Worm (Caenorhabditis elegans) whole organism, young adult: ENCODE results near the gene Y54G2A.16.

Experiments used
- B0035.1 ChIP-seq: sonication (generic microtip); optimal IDR thresholded peaks from 2 replicates; lab custom pipeline; 2016; ENCODE audit warnings: missing genetic modification characterization, mild to moderate bottlenecking, missing compliant biosample characterization, missing genotype, missing genetic modification reagents
- D2030.7 ChIP-seq: fragments of 200-800 bp; sonication (Bioruptor generic); IDR thresholded peaks from 2 replicates; pipeline ENCODE4 v1.3.6; 2022; ENCODE audit warnings: missing genetic modification reagents, missing genetic modification characterization, missing compliant biosample characterization
- F37B4.10 ChIP-seq: fragments of 200-800 bp; sonication (Bioruptor generic); IDR thresholded peaks from 2 replicates; pipeline ENCODE4 v1.3.6; 2022; ENCODE audit warnings: missing genetic modification characterization, missing compliant biosample characterization
- F39B2.1 ChIP-seq: fragments of 200-800 bp; sonication (Bioruptor generic); IDR thresholded peaks from 2 replicates; pipeline ENCODE4 v1.3.6; 2022; ENCODE audit warnings: missing genetic modification reagents, missing genetic modification characterization, missing compliant biosample characterization
- F49E8.2 ChIP-seq: sonication (generic microtip); optimal IDR thresholded peaks from 3 replicates; lab custom pipeline; 2017; ENCODE audit warnings: missing genetic modification characterization, mild to moderate bottlenecking, missing compliant biosample characterization, antibody characterized with exemption, moderate library complexity; ENCODE audit not compliant: insufficient read depth
- T07F8.4 ChIP-seq: sonication (generic microtip); optimal IDR thresholded peaks from 2 replicates; lab custom pipeline; 2016; ENCODE audit warnings: mild to moderate bottlenecking, missing genetic modification characterization, moderate library complexity, missing compliant biosample characterization
- Y53F4B.3 ChIP-seq: fragments of 200-800 bp; sonication (Bioruptor generic); IDR thresholded peaks from 2 replicates; pipeline ENCODE4 v1.3.6; 2022; ENCODE audit warnings: missing genetic modification reagents, missing genetic modification characterization, missing compliant biosample characterization
- Y56A3A.18 ChIP-seq: fragments of 200-800 bp; sonication (Bioruptor generic); IDR thresholded peaks from 2 replicates; pipeline ENCODE4 v1.3.6; 2022; ENCODE audit warnings: missing genetic modification reagents, missing genetic modification characterization, missing compliant biosample characterization
- aptf-3 ChIP-seq: fragments of 200-800 bp; sonication (Bioruptor generic); IDR thresholded peaks from 2 replicates; pipeline ENCODE4 v1.3.6; 2022; ENCODE audit warnings: missing genetic modification characterization, missing compliant biosample characterization
- attf-3 ChIP-seq: fragments of 200-800 bp; sonication (Bioruptor generic); conservative IDR thresholded peaks from 2 replicates; pipeline ENCODE4 v1.3.6; 2022; ENCODE audit warnings: missing genetic modification reagents, missing genetic modification characterization, missing compliant biosample characterization
- bed-2 ChIP-seq: fragments of 200-800 bp; sonication (Bioruptor generic); IDR thresholded peaks from 2 replicates; pipeline ENCODE4 v1.3.6; 2022; ENCODE audit warnings: missing genetic modification reagents, missing genetic modification characterization, missing compliant biosample characterization
- cebp-1 ChIP-seq, 2 experiments: fragments of 200-800 bp in 1 of 2; sonication (Bioruptor generic) in 1 of 2; sonication (generic microtip) in 1 of 2; IDR thresholded peaks in 1 of 2; optimal IDR thresholded peaks in 1 of 2; 2 replicates each; pipeline versions ENCODE4 v1.3.6 to Lab custom; 2017 to 2022; ENCODE audit warnings: missing compliant biosample characterization in 2 of 2, missing genetic modification characterization in 2 of 2, mild to moderate bottlenecking in 1 of 2, missing genetic modification reagents in 1 of 2, moderate library complexity in 1 of 2
- ceh-27 ChIP-seq: fragments of 200-800 bp; sonication (Bioruptor generic); optimal IDR thresholded peaks from 2 replicates; lab custom pipeline; 2018; ENCODE audit warnings: mild to moderate bottlenecking, missing genetic modification characterization, moderate library complexity, missing compliant biosample characterization
- dox-1 ChIP-seq: fragments of 200-800 bp; sonication (Bioruptor generic); IDR thresholded peaks from 2 replicates; pipeline ENCODE4 v1.3.6; 2022; ENCODE audit warnings: missing genetic modification reagents, missing genetic modification characterization, missing compliant biosample characterization
- dpl-1 ChIP-seq: fragments of 150-350 bp; optimal IDR thresholded peaks from 2 replicates; lab custom pipeline; 2014; ENCODE audit warnings: missing biosample characterization, missing genetic modification reagents, missing genetic modification characterization
- egrh-3 ChIP-seq: fragments of 200-800 bp; sonication (Bioruptor generic); IDR thresholded peaks from 2 replicates; pipeline ENCODE4 v1.3.6; 2022; ENCODE audit warnings: missing genetic modification reagents, missing genetic modification characterization, missing compliant biosample characterization
- ekl-4 ChIP-seq: fragments of 200-800 bp; sonication (Bioruptor generic); IDR thresholded peaks from 2 replicates; pipeline ENCODE4 v1.3.6; 2022; ENCODE audit warnings: missing genetic modification reagents, missing genetic modification characterization, missing compliant biosample characterization
- hlh-26 ChIP-seq: fragments of 200-800 bp; sonication (Bioruptor generic); conservative IDR thresholded peaks from 2 replicates; pipeline ENCODE4 v1.3.6; 2022; ENCODE audit warnings: missing genetic modification reagents, missing genetic modification characterization, missing compliant biosample characterization
- hmg-20 ChIP-seq: fragments of 200-800 bp; sonication (Bioruptor generic); IDR thresholded peaks from 2 replicates; pipeline ENCODE4 v1.3.6; 2022; ENCODE audit warnings: missing genetic modification reagents, missing genetic modification characterization, missing compliant biosample characterization
- hrde-1 ChIP-seq: sonication (generic microtip); optimal IDR thresholded peaks from 2 replicates; lab custom pipeline; 2016; ENCODE audit warnings: missing genetic modification characterization, mild to moderate bottlenecking, missing compliant biosample characterization, moderate library complexity, missing genotype, missing genetic modification reagents, borderline replicate concordance
- hsf-1 ChIP-seq: fragments of 200-800 bp; sonication (Bioruptor generic); IDR thresholded peaks from 2 replicates; pipeline ENCODE4 v1.3.6; 2022; ENCODE audit warnings: missing genetic modification reagents, missing genetic modification characterization, missing compliant biosample characterization
- let-607 ChIP-seq, 2 experiments: fragments of 200-800 bp in 1 of 2; sonication (Bioruptor generic) in 1 of 2; sonication (generic microtip) in 1 of 2; optimal IDR thresholded peaks; 2 replicates each; lab custom pipeline; 2016 to 2018; ENCODE audit warnings: mild to moderate bottlenecking in 2 of 2, missing compliant biosample characterization in 2 of 2, missing genetic modification characterization in 2 of 2, moderate library complexity in 2 of 2, missing genotype in 1 of 2
- lin-26 ChIP-seq: fragments of 200-800 bp; sonication (Bioruptor generic); IDR thresholded peaks from 2 replicates; pipeline ENCODE4 v1.3.6; 2022; ENCODE audit warnings: missing genetic modification reagents, missing genetic modification characterization, missing compliant biosample characterization
- lin-35 ChIP-seq, 3 experiments: fragments of 150-350 bp in 2 of 3; sonication (generic microtip) in 1 of 3; optimal IDR thresholded peaks; 2 replicates each; lab custom pipeline; 2014 to 2018; ENCODE audit warnings: missing biosample characterization in 3 of 3, missing genetic modification characterization in 3 of 3, missing genetic modification reagents in 3 of 3
- lsl-1 ChIP-seq: fragments of 200-800 bp; sonication (Bioruptor generic); optimal IDR thresholded peaks from 2 replicates; lab custom pipeline; 2018; ENCODE audit warnings: mild to moderate bottlenecking, missing genetic modification characterization, moderate library complexity, missing compliant biosample characterization
- lsy-27 ChIP-seq: sonication (generic microtip); optimal IDR thresholded peaks from 2 replicates; lab custom pipeline; 2017; ENCODE audit warnings: missing genetic modification characterization, mild to moderate bottlenecking, missing compliant biosample characterization, antibody characterized with exemption, missing genotype, borderline replicate concordance; ENCODE audit not compliant: insufficient read depth
- madf-3 ChIP-seq: fragments of 200-800 bp; sonication (Bioruptor generic); IDR thresholded peaks from 2 replicates; pipeline ENCODE4 v1.3.6; 2022; ENCODE audit warnings: missing genetic modification reagents, missing genetic modification characterization, missing compliant biosample characterization
- mcd-1 ChIP-seq: fragments of 200-800 bp; sonication (Bioruptor generic); IDR thresholded peaks from 2 replicates; pipeline ENCODE4 v1.3.6; 2022; ENCODE audit warnings: missing genetic modification reagents, missing genetic modification characterization, missing compliant biosample characterization
- mel-28 ChIP-seq: sonication (generic microtip); optimal IDR thresholded peaks from 2 replicates; lab custom pipeline; 2016; ENCODE audit warnings: borderline replicate concordance, mild to moderate bottlenecking, missing genetic modification characterization, missing compliant biosample characterization
- mxl-1 ChIP-seq: sonication (generic microtip); optimal IDR thresholded peaks from 2 replicates; lab custom pipeline; 2016; ENCODE audit warnings: missing genetic modification characterization, missing compliant biosample characterization
- nfya-1 ChIP-seq: sonication (generic microtip); optimal IDR thresholded peaks from 2 replicates; lab custom pipeline; 2017; ENCODE audit warnings: antibody characterized with exemption, missing compliant biosample characterization, missing genetic modification characterization, borderline replicate concordance; ENCODE audit not compliant: insufficient read depth
- nhr-179 ChIP-seq: sonication (generic microtip); optimal IDR thresholded peaks from 2 replicates; lab custom pipeline; 2016; ENCODE audit warnings: mild to moderate bottlenecking, missing genetic modification characterization, missing compliant biosample characterization
- nhr-90 ChIP-seq: sonication (generic microtip); optimal IDR thresholded peaks from 2 replicates; lab custom pipeline; 2016; ENCODE audit warnings: missing genotype, mild to moderate bottlenecking, missing genetic modification characterization, missing compliant biosample characterization
- rcor-1 ChIP-seq: fragments of 200-800 bp; sonication (Bioruptor generic); IDR thresholded peaks from 2 replicates; pipeline ENCODE4 v1.3.6; 2022; ENCODE audit warnings: missing genetic modification reagents, missing genetic modification characterization, missing compliant biosample characterization
- rpc-1 ChIP-seq, 2 experiments: fragments of 150-350 bp in 1 of 2; sonication (generic microtip) in 1 of 2; optimal IDR thresholded peaks; 2 replicates each; lab custom pipeline; 2014 to 2018; ENCODE audit warnings: missing biosample characterization in 1 of 2, missing genetic modification characterization in 1 of 2, missing genetic modification reagents in 1 of 2, missing genotype in 1 of 2
- snpc-1.1 ChIP-seq: sonication (generic microtip); optimal IDR thresholded peaks from 2 replicates; lab custom pipeline; 2017; ENCODE audit warnings: missing genetic modification characterization, mild to moderate bottlenecking, missing compliant biosample characterization, antibody characterized with exemption, moderate library complexity, missing genotype, missing genetic modification reagents; ENCODE audit not compliant: insufficient read depth
- snpc-1.3 ChIP-seq: sonication (generic microtip); optimal IDR thresholded peaks from 2 replicates; lab custom pipeline; 2017; ENCODE audit warnings: missing genetic modification characterization, mild to moderate bottlenecking, missing compliant biosample characterization, antibody characterized with exemption, moderate library complexity, missing genotype, missing genetic modification reagents; ENCODE audit not compliant: insufficient read depth
- snpc-4 ChIP-seq, 5 experiments: fragments of 150-350 bp in 1 of 5; sonication (generic microtip) in 4 of 5; optimal IDR thresholded peaks; 2 replicates each; lab custom pipeline; 2014 to 2018; ENCODE audit warnings: missing genetic modification characterization in 5 of 5, missing biosample characterization in 3 of 5, antibody characterized with exemption in 2 of 5, mild to moderate bottlenecking in 2 of 5, missing compliant biosample characterization in 2 of 5, missing genotype in 2 of 5, moderate library complexity in 2 of 5, missing genetic modification reagents in 1 of 5
- zfh-2 ChIP-seq: fragments of 200-800 bp; sonication (Bioruptor generic); conservative IDR thresholded peaks from 2 replicates; pipeline ENCODE4 v1.3.6; 2022; ENCODE audit warnings: missing genetic modification reagents, missing genetic modification characterization, missing compliant biosample characterization
- zim-3 ChIP-seq: sonication (generic microtip); optimal IDR thresholded peaks from 2 replicates; lab custom pipeline; 2017; ENCODE audit warnings: mild to moderate bottlenecking, missing genetic modification characterization, moderate library complexity, missing compliant biosample characterization
- ztf-25 ChIP-seq: fragments of 200-800 bp; sonication (Bioruptor generic); IDR thresholded peaks from 2 replicates; pipeline ENCODE4 v1.3.6; 2022; ENCODE audit warnings: missing genetic modification reagents, missing genetic modification characterization, missing compliant biosample characterization
- ztf-28 ChIP-seq: fragments of 200-800 bp; sonication (Bioruptor generic); IDR thresholded peaks from 2 replicates; pipeline ENCODE4 v1.3.6; 2022; ENCODE audit warnings: missing genetic modification reagents, missing genetic modification characterization, missing compliant biosample characterization

Y54G2A.16 gene

ce11 chrIV:2888496-2889101 is 24.0 kb upstream of the Y54G2A.16 start:
- no peak for TF ChIP-seq F49E8.2
- TF ChIP-seq hmg-20: no peak
- peak; percentile 90 for TF ChIP-seq zfh-2 (GFP tag; lab: Robert Waterston, UW)
- TF ChIP-seq dox-1: no peak
- TF ChIP-seq lin-26: no peak
- TF ChIP-seq mxl-1 (tag; lab: Kevin White, UChicago): no peak
- no peak for TF ChIP-seq bed-2 (GFP tag; lab: Robert Waterston, UW)
- no peak for TF ChIP-seq rcor-1 (GFP tag; lab: Robert Waterston, UW)
- no peak for TF ChIP-seq hrde-1
- no peak for TF ChIP-seq Y53F4B.3
- TF ChIP-seq ztf-25: no peak
- no peak for TF ChIP-seq ceh-27
- no peak for TF ChIP-seq ztf-28 (GFP tag; lab: Robert Waterston, UW)
- TF ChIP-seq snpc-1.3: no peak
- TF ChIP-seq mcd-1 (GFP tag; lab: Robert Waterston, UW): 0 out of 2 replicates have a peak, but pooled peaks have one; percentile 25
- TF ChIP-seq zim-3 (tag; lab: Kevin White, UChicago): peak; percentile 29
- TF ChIP-seq rpc-1 (optimal IDR thresholded peaks at IDR 0.05; lab: Kevin White, UChicago): no peak
- TF ChIP-seq rpc-1 (tag; optimal IDR thresholded peaks at IDR 0.05; lab: Kevin White, UChicago): no peak
- peak; percentile 78; the same call in 1 of the 2 replicates for TF ChIP-seq egrh-3
- TF ChIP-seq hlh-26 (GFP tag; lab: Robert Waterston, UW): no peak

DNA sequence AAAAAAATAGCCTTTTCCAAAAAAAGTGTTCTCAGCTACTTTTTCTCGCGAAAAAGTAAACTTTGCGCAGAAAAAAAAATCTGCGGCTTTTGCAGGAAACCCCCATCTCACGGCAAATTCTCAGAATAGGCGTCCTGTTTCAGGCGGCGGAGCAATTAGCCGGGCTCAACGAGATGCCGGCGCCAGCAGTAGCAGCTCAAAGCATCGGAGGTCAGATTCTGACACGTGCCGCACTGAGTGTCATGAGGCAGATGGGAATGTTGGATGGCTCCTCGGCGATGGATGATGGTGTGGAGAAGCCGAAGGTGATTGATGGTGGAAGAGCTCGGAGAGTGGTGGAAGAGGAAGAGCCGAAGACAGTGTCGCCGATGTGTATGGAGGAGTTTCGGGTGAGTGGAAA is 22.6 kb upstream of the Y54G2A.16 start:
- TF ChIP-seq hsf-1 (GFP tag; lab: Robert Waterston, UW): peak; percentile 15; the same call in 1 of the 2 replicates
- TF ChIP-seq F37B4.10: 0 out of 2 replicates have a peak, but pooled peaks have one; percentile 11
- no peak for TF ChIP-seq snpc-1.1 (tag; lab: Kevin White, UChicago)
- TF ChIP-seq cebp-1 (GFP tag; IDR thresholded peaks at IDR 0.05; lab: Robert Waterston, UW): no peak
- no peak for TF ChIP-seq cebp-1 (tag; optimal IDR thresholded peaks at IDR 0.05; lab: Kevin White, UChicago)
- TF ChIP-seq zfh-2 (GFP tag; lab: Robert Waterston, UW): peak; percentile 77
- no peak for TF ChIP-seq B0035.1 (tag; lab: Kevin White, UChicago)
- TF ChIP-seq aptf-3 (GFP tag; lab: Robert Waterston, UW): no peak
- TF ChIP-seq F39B2.1 (GFP tag; lab: Robert Waterston, UW): no peak
- no peak for TF ChIP-seq lsl-1 (GFP tag; lab: Kevin White, UChicago)
- TF ChIP-seq let-607 (tag; optimal IDR thresholded peaks at IDR 0.05; lab: Kevin White, UChicago): no peak
- no peak for TF ChIP-seq nhr-179
- TF ChIP-seq dpl-1 (GFP tag; lab: Kevin White, UChicago): no peak
- no peak for TF ChIP-seq madf-3 (GFP tag; lab: Robert Waterston, UW)
- no peak for TF ChIP-seq nfya-1 (tag; lab: Kevin White, UChicago)
- no peak for TF ChIP-seq Y56A3A.18
- no peak for TF ChIP-seq snpc-4 (GFP tag; optimal IDR thresholded peaks at IDR 0.05; lab: Kevin White, UChicago)
- no peak for TF ChIP-seq snpc-4 (tag; optimal IDR thresholded peaks at IDR 0.05; lab: Kevin White, UChicago)
- TF ChIP-seq mel-28 (tag; lab: Kevin White, UChicago): no peak
- peak; percentile 22; the same call in 1 of the 2 replicates for TF ChIP-seq egrh-3
- TF ChIP-seq attf-3 (GFP tag; lab: Robert Waterston, UW): no peak
- TF ChIP-seq rpc-1 (optimal IDR thresholded peaks at IDR 0.05; lab: Kevin White, UChicago): no peak
- TF ChIP-seq rpc-1 (tag; optimal IDR thresholded peaks at IDR 0.05; lab: Kevin White, UChicago): no peak
- no peak for TF ChIP-seq nhr-90 (tag; lab: Kevin White, UChicago)
- TF ChIP-seq lsy-27 (tag; lab: Kevin White, UChicago): no peak
- TF ChIP-seq hlh-26 (GFP tag; lab: Robert Waterston, UW): no peak
- TF ChIP-seq mcd-1 (GFP tag; lab: Robert Waterston, UW): 0 out of 2 replicates have a peak, but pooled peaks have one; percentile 18
- TF ChIP-seq D2030.7 (GFP tag; lab: Robert Waterston, UW): no peak
- no peak for TF ChIP-seq lin-35 (GFP tag; optimal IDR thresholded peaks at IDR 0.05; lab: Kevin White, UChicago)
- no peak for TF ChIP-seq dox-1
- TF ChIP-seq ekl-4: no peak
- no peak for TF ChIP-seq mxl-1 (tag; lab: Kevin White, UChicago)
- TF ChIP-seq ztf-25: no peak
- no peak for TF ChIP-seq T07F8.4
